Fruit fly (Drosophila melanogaster) whole organism, embryonic: ENCODE data around the gene Syx18.
A peak's percentile ranks its signal among the peaks of the same experiment; 100 is the strongest.

Experiments
- Atf3 ChIP-seq: fragments of 200-800 bp; sonication (Bioruptor generic); optimal IDR thresholded peaks from 3 replicates; lab custom pipeline; 2016; ENCODE audit warnings: missing biosample characterization, missing genetic modification characterization
- Blimp-1 ChIP-seq: fragments of 200-800 bp; sonication (Bioruptor generic); optimal IDR thresholded peaks from 3 replicates; lab custom pipeline; 2018; ENCODE audit warnings: missing biosample characterization, missing genetic modification characterization, mild to moderate bottlenecking, moderate library complexity, missing genetic modification reagents
- CG1024 ChIP-seq: fragments of 200-800 bp; sonication (Bioruptor generic); IDR thresholded peaks from 2 replicates; pipeline ENCODE4 v1.3.6; 2022; ENCODE audit warnings: missing biosample characterization, missing genetic modification characterization
- CG10321 ChIP-seq: fragments of 200-800 bp; sonication (Bioruptor generic); IDR thresholded peaks from 2 replicates; pipeline ENCODE4 v1.3.6; 2022; ENCODE audit warnings: missing biosample characterization, missing genetic modification characterization
- CG10462 ChIP-seq: fragments of 200-800 bp; sonication (Bioruptor generic); optimal IDR thresholded peaks from 2 replicates; lab custom pipeline; 2016; ENCODE audit warnings: missing biosample characterization, missing genetic modification characterization
- CG12236 ChIP-seq: fragments of 200-800 bp; sonication (Bioruptor generic); optimal IDR thresholded peaks from 2 replicates; lab custom pipeline; 2016; ENCODE audit warnings: missing biosample characterization, missing genetic modification characterization
- CG12744 ChIP-seq: fragments of 200-800 bp; sonication (Bioruptor generic); optimal IDR thresholded peaks from 2 replicates; lab custom pipeline; 2016; ENCODE audit warnings: missing biosample characterization, missing genetic modification characterization
- CG13775 ChIP-seq: fragments of 200-800 bp; sonication (Bioruptor generic); optimal IDR thresholded peaks from 3 replicates; lab custom pipeline; 2017; ENCODE audit warnings: missing biosample characterization, mild to moderate bottlenecking, missing genetic modification characterization
- CG13894 ChIP-seq: fragments of 200-800 bp; sonication (Bioruptor generic); optimal IDR thresholded peaks from 3 replicates; lab custom pipeline; 2018; ENCODE audit warnings: missing biosample characterization, mild to moderate bottlenecking, missing genetic modification characterization, moderate library complexity
- CG1603 ChIP-seq: fragments of 200-800 bp; sonication (Bioruptor generic); optimal IDR thresholded peaks from 2 replicates; lab custom pipeline; 2019; ENCODE audit warnings: missing biosample characterization, mild to moderate bottlenecking, missing genetic modification characterization, moderate library complexity
- CG16815 ChIP-seq: fragments of 200-800 bp; sonication (Bioruptor generic); optimal IDR thresholded peaks from 3 replicates; lab custom pipeline; 2017; ENCODE audit warnings: missing biosample characterization, mild to moderate bottlenecking, missing genetic modification characterization
- CG17612 ChIP-seq: fragments of 200-800 bp; sonication (Bioruptor generic); IDR thresholded peaks from 2 replicates; pipeline ENCODE4 v1.3.6; 2022; ENCODE audit warnings: missing biosample characterization, missing genetic modification characterization
- CG18619 ChIP-seq: fragments of 200-800 bp; sonication (Bioruptor generic); optimal IDR thresholded peaks from 3 replicates; lab custom pipeline; 2017; ENCODE audit warnings: missing biosample characterization, mild to moderate bottlenecking, missing genetic modification characterization
- CG2120 ChIP-seq: fragments of 200-800 bp; sonication (Bioruptor generic); optimal IDR thresholded peaks from 3 replicates; lab custom pipeline; 2016; ENCODE audit warnings: missing biosample characterization, missing genetic modification characterization
- CG31365 ChIP-seq: fragments of 200-800 bp; sonication (Bioruptor generic); optimal IDR thresholded peaks from 2 replicates; lab custom pipeline; 2018; ENCODE audit warnings: missing biosample characterization, mild to moderate bottlenecking, missing genetic modification characterization
- CG32532 ChIP-seq: fragments of 200-800 bp; sonication (Bioruptor generic); IDR thresholded peaks from 2 replicates; pipeline ENCODE4 v1.3.6; 2022; ENCODE audit warnings: missing biosample characterization, missing genetic modification characterization
- CG4328 ChIP-seq: fragments of 200-800 bp; sonication (Bioruptor generic); optimal IDR thresholded peaks from 3 replicates; lab custom pipeline; 2017; ENCODE audit warnings: missing biosample characterization, missing genetic modification reagents, missing genetic modification characterization
- CG4360 ChIP-seq: fragments of 200-800 bp; sonication (Bioruptor generic); IDR thresholded peaks from 2 replicates; pipeline ENCODE4 v1.3.6; 2022; ENCODE audit warnings: missing biosample characterization, missing genetic modification characterization
- CG6272 ChIP-seq: fragments of 200-800 bp; sonication (Bioruptor generic); IDR thresholded peaks from 2 replicates; pipeline ENCODE4 v1.3.6; 2022; ENCODE audit warnings: missing biosample characterization, missing genetic modification characterization
- CG6654 ChIP-seq: fragments of 200-800 bp; sonication (Bioruptor generic); optimal IDR thresholded peaks from 2 replicates; lab custom pipeline; 2017; ENCODE audit warnings: missing biosample characterization, mild to moderate bottlenecking, missing genetic modification characterization
- CG6683 ChIP-seq: fragments of 200-800 bp; sonication (Bioruptor generic); optimal IDR thresholded peaks from 2 replicates; lab custom pipeline; 2017; ENCODE audit warnings: missing biosample characterization, mild to moderate bottlenecking, missing genetic modification characterization, missing genetic modification reagents
- CG9609 ChIP-seq: fragments of 200-800 bp; sonication (Bioruptor generic); optimal IDR thresholded peaks from 3 replicates; lab custom pipeline; 2016; ENCODE audit warnings: missing biosample characterization, missing genetic modification characterization
- Dad ChIP-seq: fragments of 200-800 bp; sonication (Bioruptor generic); optimal IDR thresholded peaks from 3 replicates; lab custom pipeline; 2016; ENCODE audit warnings: missing biosample characterization, missing genetic modification characterization
- Dek ChIP-seq: fragments of 200-800 bp; sonication (Bioruptor generic); optimal IDR thresholded peaks from 3 replicates; lab custom pipeline; 2019; ENCODE audit warnings: missing biosample characterization, mild to moderate bottlenecking, missing genetic modification characterization, moderate library complexity
- Dip2 ChIP-seq: fragments of 200-800 bp; sonication (Bioruptor generic); IDR thresholded peaks from 2 replicates; pipeline ENCODE4 v1.3.6; 2022; ENCODE audit warnings: missing biosample characterization, missing genetic modification characterization
- GATAe ChIP-seq: fragments of 200-800 bp; sonication (Bioruptor generic); conservative IDR thresholded peaks from 2 replicates; pipeline ENCODE4 v1.3.6; 2022; ENCODE audit warnings: missing biosample characterization, missing genetic modification characterization
- Gug ChIP-seq: fragments of 200-800 bp; sonication (Bioruptor generic); IDR thresholded peaks from 4 replicates; pipeline ENCODE4 v1.3.6; 2022; ENCODE audit warnings: missing biosample characterization, missing genetic modification characterization
- HLHmδ ChIP-seq: fragments of 200-800 bp; sonication (Bioruptor generic); optimal IDR thresholded peaks from 2 replicates; lab custom pipeline; 2018; ENCODE audit warnings: missing biosample characterization, mild to moderate bottlenecking, missing genetic modification characterization, moderate library complexity
- Kr ChIP-seq: fragments of 200-800 bp; sonication (Bioruptor generic); optimal IDR thresholded peaks from 2 replicates; lab custom pipeline; 2017; ENCODE audit warnings: missing biosample characterization, mild to moderate bottlenecking, missing genetic modification characterization
- Ravus ChIP-seq: fragments of 200-800 bp; sonication (Bioruptor generic); IDR thresholded peaks from 2 replicates; pipeline ENCODE4 v1.3.6; 2022; ENCODE audit warnings: missing biosample characterization, missing genetic modification characterization
- Rx ChIP-seq: fragments of 200-800 bp; sonication (Bioruptor generic); IDR thresholded peaks from 2 replicates; pipeline ENCODE4 v1.3.6; 2022; ENCODE audit warnings: missing biosample characterization, missing genetic modification characterization
- Vsx1 ChIP-seq: fragments of 200-800 bp; sonication (Bioruptor generic); optimal IDR thresholded peaks from 2 replicates; lab custom pipeline; 2017; ENCODE audit warnings: missing biosample characterization, mild to moderate bottlenecking, missing genetic modification characterization, missing genetic modification reagents
- bab2 ChIP-seq: fragments of 200-800 bp; sonication (Bioruptor generic); optimal IDR thresholded peaks from 2 replicates; lab custom pipeline; 2016; ENCODE audit warnings: missing biosample characterization, missing genetic modification characterization
- crol ChIP-seq: fragments of 200-800 bp; sonication (Bioruptor generic); IDR thresholded peaks from 2 replicates; pipeline ENCODE4 v1.3.6; 2022; ENCODE audit warnings: missing biosample characterization, missing genetic modification characterization
- crp ChIP-seq, 2 experiments: fragments of 200-800 bp; sonication (Bioruptor generic); optimal IDR thresholded peaks; 2 replicates in 1 of 2; 3 replicates in 1 of 2; lab custom pipeline; 2017; ENCODE audit warnings: missing biosample characterization in 2 of 2, missing genetic modification characterization in 2 of 2, mild to moderate bottlenecking in 1 of 2, moderate library complexity in 1 of 2
- disco-r ChIP-seq: fragments of 200-800 bp; sonication (Bioruptor generic); optimal IDR thresholded peaks from 2 replicates; lab custom pipeline; 2016; ENCODE audit warnings: missing biosample characterization, missing genetic modification characterization
- fru ChIP-seq: fragments of >200 bp; optimal IDR thresholded peaks from 2 replicates; lab custom pipeline; 2017
- grau ChIP-seq: fragments of 200-800 bp; optimal IDR thresholded peaks from 3 replicates; lab custom pipeline; 2019; ENCODE audit warnings: missing biosample characterization, mild to moderate bottlenecking, missing genetic modification characterization, moderate library complexity
- grn ChIP-seq: fragments of 200-800 bp; sonication (Bioruptor generic); optimal IDR thresholded peaks from 3 replicates; lab custom pipeline; 2017; ENCODE audit warnings: missing biosample characterization, missing genetic modification characterization
- oc ChIP-seq: fragments of 200-800 bp; sonication (Bioruptor generic); optimal IDR thresholded peaks from 2 replicates; lab custom pipeline; 2018; ENCODE audit warnings: missing biosample characterization, mild to moderate bottlenecking, missing genetic modification characterization, moderate library complexity
- onecut ChIP-seq: fragments of 200-800 bp; sonication (Bioruptor generic); IDR thresholded peaks from 2 replicates; pipeline ENCODE4 v1.3.6; 2022; ENCODE audit warnings: missing biosample characterization, missing genetic modification characterization
- p53 ChIP-seq: fragments of 200-800 bp; sonication (Bioruptor generic); optimal IDR thresholded peaks from 2 replicates; lab custom pipeline; 2016; ENCODE audit warnings: missing biosample characterization, missing genetic modification characterization
- pfk ChIP-seq: fragments of 200-800 bp; sonication (Bioruptor generic); optimal IDR thresholded peaks from 2 replicates; lab custom pipeline; 2018; ENCODE audit warnings: missing biosample characterization, mild to moderate bottlenecking, missing genetic modification characterization, moderate library complexity
- pho ChIP-seq: fragments of 200-800 bp; sonication (Bioruptor generic); optimal IDR thresholded peaks from 2 replicates; lab custom pipeline; 2016; ENCODE audit warnings: missing biosample characterization, missing genetic modification characterization
- phol ChIP-seq: fragments of 200-800 bp; sonication (Bioruptor generic); optimal IDR thresholded peaks from 3 replicates; lab custom pipeline; 2018; ENCODE audit warnings: missing biosample characterization, mild to moderate bottlenecking, missing genetic modification characterization, moderate library complexity
- sens-2 ChIP-seq: fragments of 200-800 bp; sonication (Bioruptor generic); IDR thresholded peaks from 2 replicates; pipeline ENCODE4 v1.3.6; 2022; ENCODE audit warnings: missing biosample characterization, missing genetic modification characterization
- shn ChIP-seq: fragments of 200-800 bp; sonication (Bioruptor generic); optimal IDR thresholded peaks from 3 replicates; lab custom pipeline; 2016; ENCODE audit warnings: missing biosample characterization, missing genetic modification characterization
- sima ChIP-seq: fragments of 200-800 bp; sonication (Bioruptor generic); optimal IDR thresholded peaks from 2 replicates; lab custom pipeline; 2016; ENCODE audit warnings: missing biosample characterization, missing genetic modification characterization
- ssp ChIP-seq: fragments of 200-800 bp; sonication (Bioruptor generic); IDR thresholded peaks from 2 replicates; pipeline ENCODE4 v1.3.6; 2022; ENCODE audit warnings: missing biosample characterization, missing genetic modification characterization
- ttk ChIP-seq: fragments of 200-800 bp; sonication (Bioruptor generic); IDR thresholded peaks from 2 replicates; pipeline ENCODE4 v2.1.2; 2022; ENCODE audit warnings: missing biosample characterization, missing genetic modification characterization
- wdn ChIP-seq: fragments of 200-800 bp; sonication (Bioruptor generic); IDR thresholded peaks from 2 replicates; pipeline ENCODE4 v1.3.6; 2022; ENCODE audit warnings: missing biosample characterization, missing genetic modification characterization
- wek ChIP-seq: fragments of 200-800 bp; sonication (Bioruptor generic); optimal IDR thresholded peaks from 3 replicates; lab custom pipeline; 2018; ENCODE audit warnings: missing biosample characterization, mild to moderate bottlenecking, missing genetic modification characterization, moderate library complexity

The Syx18 gene

dm6 chr3R:24654770-24655322, 29.5 kb upstream of the Syx18 start, which contains the start of the genes CG31125 and CG6695 (continued):
- TF ChIP-seq CG4328 (no peak), pho (peak; percentile 70), Rx (no peak), sima (GFP tag; lab: Kevin White, UChicago) (no peak), GATAe (GFP tag; lab: Robert Waterston, UW) (no peak), onecut (GFP tag; lab: Robert Waterston, UW) (no peak), crp (GFP tag; optimal IDR thresholded peaks at IDR 0.05; lab: Kevin White, UChicago) (peak in 1 of 2 experiments; percentile 38), CG1603 (tag; lab: Kevin White, UChicago) (peak; percentile 73), Kr (no peak), HLHmδ (GFP tag; lab: Kevin White, UChicago) (no peak), grau (peak; percentile 47), wek (GFP tag; lab: Kevin White, UChicago) (peak; percentile 97), CG10462 (GFP tag; lab: Kevin White, UChicago) (no peak), CG6654 (GFP tag; lab: Kevin White, UChicago) (no peak), CG4360 (no peak), CG18619 (GFP tag; lab: Kevin White, UChicago) (peak; percentile 35), shn (GFP tag; lab: Kevin White, UChicago) (peak; percentile 74), Dip2 (no peak), bab2 (GFP tag; lab: Kevin White, UChicago) (peak; percentile 62), phol (tag; lab: Kevin White, UChicago) (peak; percentile 82), CG12744 (GFP tag; lab: Kevin White, UChicago) (peak; percentile 51), Atf3 (GFP tag; lab: Kevin White, UChicago) (peak; percentile 48), crol (no peak), CG32532 (GFP tag; lab: Robert Waterston, UW) (peak; percentile 56; the same call in 1 of the 2 replicates), disco-r (GFP tag; lab: Kevin White, UChicago) (no peak), Ravus (GFP tag; lab: Robert Waterston, UW) (no peak), ttk (GFP tag; lab: Robert Waterston, UW) (no peak), CG1024 (GFP tag; lab: Robert Waterston, UW) (0 out of 2 replicates have a peak, but pooled peaks have one; percentile 9), CG13894 (tag; lab: Kevin White, UChicago) (no peak), CG17612 (GFP tag; lab: Robert Waterston, UW) (no peak), grn (GFP tag; lab: Kevin White, UChicago) (no peak), CG31365 (no peak), CG6683 (no peak), pfk (GFP tag; lab: Kevin White, UChicago) (no peak), Vsx1 (no peak), CG9609 (GFP tag; lab: Kevin White, UChicago) (peak; percentile 73), Dad (GFP tag; lab: Kevin White, UChicago) (peak; percentile 40), Gug (GFP tag; lab: Robert Waterston, UW) (peak; percentile 60; the same call in 2 of the 4 replicates), fru (lab: Kevin White, UChicago) (no peak), CG2120 (GFP tag; lab: Kevin White, UChicago) (peak; percentile 81), CG10321 (GFP tag; lab: Robert Waterston, UW) (no peak), CG6272 (GFP tag; lab: Robert Waterston, UW) (no peak), Dek (tag; lab: Kevin White, UChicago) (peak; percentile 18), sens-2 (GFP tag; lab: Robert Waterston, UW) (no peak), ssp (GFP tag; lab: Robert Waterston, UW) (peak; percentile 53), CG12236 (GFP tag; lab: Kevin White, UChicago) (peak; percentile 28), Blimp-1 (GFP tag; lab: Kevin White, UChicago) (no peak), CG16815 (peak; percentile 8), p53 (GFP tag; lab: Kevin White, UChicago) (peak; percentile 52), CG13775 (GFP tag; lab: Kevin White, UChicago) (peak; percentile 62), oc (tag; lab: Kevin White, UChicago) (no peak), wdn (GFP tag; lab: Robert Waterston, UW) (no peak)
